Worm (Caenorhabditis elegans) whole organism, early embryonic: ENCODE measurements around the gene T04C12.7.

Experiments
- flt-1 ChIP-seq: fragments of 200-800 bp; sonication (Bioruptor generic); IDR thresholded peaks from 2 replicates; pipeline ENCODE4 v1.3.6; 2022; ENCODE audit warnings: missing genetic modification characterization, missing compliant biosample characterization
- scrt-1 ChIP-seq: fragments of 200-800 bp; sonication (Bioruptor generic); IDR thresholded peaks from 2 replicates; pipeline ENCODE4 v1.3.6; 2022; ENCODE audit warnings: missing genetic modification characterization, missing compliant biosample characterization
- tbx-37 ChIP-seq: fragments of 200-800 bp; sonication (Bioruptor generic); conservative IDR thresholded peaks from 2 replicates; pipeline ENCODE4 v1.3.6; 2022; ENCODE audit warnings: missing genetic modification reagents, missing genetic modification characterization, missing compliant biosample characterization

ce11 chrV:11094698-11095097 lies 40.8 kb downstream of the T04C12.7 start:
- TF ChIP-seq tbx-37 (no peak), scrt-1 (no peak), flt-1 (GFP tag; lab: Robert Waterston, UW) (no peak)
